Fruit fly (Drosophila melanogaster): ENCODE data around the gene CG7378.
A peak's percentile ranks its signal among the peaks of the same experiment; 100 is the strongest.

The CG7378 gene

dm6 chrX:18899835-18900460, at the start of gene CG7378:
TSS of gene CG7378 (plus strand) at chrX:18900410.
- TF ChIP-seq noc (tag; optimal IDR thresholded peaks at IDR 0.05), result peak; percentile 16

- TF ChIP-seq noc (tag; optimal IDR thresholded peaks at IDR 0.05), result peak; percentile 19
These were observed 42.8 kb upstream of the CG7378 start, which contains the start of gene CG7322 for dm6 chrX:18857356-18857807. TSS of gene CG7322 (minus strand) at chrX:18857757.

dm6 chrX:18857916-18858315, 42.3 kb upstream of the CG7378 start, which contains the start of gene Usp39:
TSS of gene Usp39 (plus strand) at chrX:18858203.
- TF ChIP-seq noc (tag; optimal IDR thresholded peaks at IDR 0.05), result no peak

- no peak for TF ChIP-seq noc (tag; optimal IDR thresholded peaks at IDR 0.05)
These were observed 40.1 kb upstream of the CG7378 start, which contains the start of gene CG32544 for dm6 chrX:18860074-18860473. TSS of gene CG32544 (plus strand) at chrX:18860284.

dm6 chrX:18863748-18864482, 36.3 kb upstream of the CG7378 start, which contains the start of the genes CG7326 and Dora:
TSS of gene CG7326 (minus strand) at chrX:18863776.
TSS of gene Dora (plus strand) at chrX:18863950.
- peak; percentile 9 for TF ChIP-seq noc (tag; optimal IDR thresholded peaks at IDR 0.05)

dm6 chrX:18864483-18865358, 35.5 kb upstream of the CG7378 start:
- TF ChIP-seq noc (tag; optimal IDR thresholded peaks at IDR 0.05), result no peak

dm6 chrX:18866289-18866832, 33.8 kb upstream of the CG7378 start:
- TF ChIP-seq noc (tag; optimal IDR thresholded peaks at IDR 0.05), result no peak

- TF ChIP-seq noc (tag; optimal IDR thresholded peaks at IDR 0.05), result no peak
These were observed 32.1 kb upstream of the CG7378 start for dm6 chrX:18868142-18868541.

- TF ChIP-seq noc (tag; optimal IDR thresholded peaks at IDR 0.05), result no peak
These were observed 30.6 kb upstream of the CG7378 start for dm6 chrX:18869489-18870132.

dm6 chrX:18883999-18884671, 16.1 kb upstream of the CG7378 start, which contains the start of gene CG7332:
TSS of gene CG7332 (plus strand) at chrX:18884513.
- TF ChIP-seq noc (tag; optimal IDR thresholded peaks at IDR 0.05), result no peak

dm6 chrX:18893433-18893832, 6.8 kb upstream of the CG7378 start, which contains the start of gene Flacc:
TSS of gene Flacc (minus strand) at chrX:18893636.
- no peak for TF ChIP-seq noc (tag; optimal IDR thresholded peaks at IDR 0.05)

dm6 chrX:18894146-18894545, 6.1 kb upstream of the CG7378 start, which contains the start of gene SdhBL:
TSS of gene SdhBL (plus strand) at chrX:18894446.
- no peak for TF ChIP-seq noc (tag; optimal IDR thresholded peaks at IDR 0.05)

dm6 chrX:18897294-18897693, 2.9 kb upstream of the CG7378 start:
- no peak for TF ChIP-seq noc (tag; optimal IDR thresholded peaks at IDR 0.05)

dm6 chrX:18897906-18898305, 2.3 kb upstream of the CG7378 start:
- TF ChIP-seq noc (tag; optimal IDR thresholded peaks at IDR 0.05), result no peak
